Worm (Caenorhabditis elegans) whole organism, L1 larva: Measurements from ENCODE around the gene F10G7.10.

Experiments
- nhr-11 ChIP-seq: fragments of 150-350 bp; optimal IDR thresholded peaks from 2 replicates; lab custom pipeline; 2014; ENCODE audit warnings: missing biosample characterization, missing genetic modification characterization
- ztf-11 ChIP-seq, 2 experiments: sonication (generic microtip); optimal IDR thresholded peaks; 2 replicates each; lab custom pipeline; 2016 to 2017; ENCODE audit warnings: missing genetic modification characterization in 2 of 2, missing biosample characterization in 1 of 2, missing compliant biosample characterization in 1 of 2

- TF ChIP-seq nhr-11 (tag; lab: Kevin White, UChicago) (no peak), ztf-11 (tag; optimal IDR thresholded peaks at IDR 0.05; lab: Kevin White, UChicago) (no peak)
Observed at ce11 chrII:4665359-4665758, 60.7 kb downstream of the F10G7.10 start, which contains the start of gene T05A7.11.
